Worm (Caenorhabditis elegans) whole organism, early embryonic: ENCODE data around the gene F42F12.4.
"Not testable (repeated sequence)": the region's sequence is repeated elsewhere in the genome, so short reads cannot be mapped to it uniquely, and the experiment has no call there.

Experiments used
- B0310.2 ChIP-seq: sonication (generic microtip); optimal IDR thresholded peaks from 2 replicates; lab custom pipeline; 2016; ENCODE audit warnings: mild to moderate bottlenecking, missing genetic modification characterization, missing compliant biosample characterization
- ets-7 ChIP-seq: sonication (generic microtip); optimal IDR thresholded peaks from 2 replicates; lab custom pipeline; 2016; ENCODE audit warnings: missing genotype, missing genetic modification characterization, missing compliant biosample characterization
- sea-1 ChIP-seq: fragments of 200-800 bp; sonication (Bioruptor generic); conservative IDR thresholded peaks from 2 replicates; pipeline ENCODE4 v1.3.6; 2022; ENCODE audit warnings: missing genetic modification characterization, missing compliant biosample characterization

Gene F42F12.4

ce11 chrX:12302755-12303154 is 50.0 kb downstream of the F42F12.4 start, which contains the start of gene dot-1.3:
dot-1.3 (minus strand) TSS chrX:12302855.
- TF ChIP-seq ets-7; B0310.2 (tag; lab: Kevin White, UChicago); sea-1 (GFP tag; lab: Robert Waterston, UW): not testable (repeated sequence)
